Fruit fly (Drosophila melanogaster): Measurements from ENCODE around the gene Rala.

Rala gene

dm6 chrX:3681729-3682482 is 37.5 kb downstream of the Rala start (continued):
- TF ChIP-seq CG10147 (GFP tag; optimal IDR thresholded peaks at IDR 0.05) (no peak), Pdp1 (GFP tag; optimal IDR thresholded peaks at IDR 0.05) (peak in 1 of 2 experiments; percentile 18), Drgx (GFP tag; IDR thresholded peaks at IDR 0.05) (peak; percentile 93), gcm (GFP tag; optimal IDR thresholded peaks at IDR 0.05) (peak; percentile 91), pho (GFP tag; optimal IDR thresholded peaks at IDR 0.05) (no peak), CG17385 (GFP tag; optimal IDR thresholded peaks at IDR 0.05) (peak; percentile 14), az2 (GFP tag; optimal IDR thresholded peaks at IDR 0.05) (peak; percentile 27), BEAF-32 (GFP tag; optimal IDR thresholded peaks at IDR 0.05) (no peak), Sox102F (GFP tag; optimal IDR thresholded peaks at IDR 0.05) (peak; percentile 60), CG6254 (GFP tag; optimal IDR thresholded peaks at IDR 0.05) (peak; percentile 17), CG18599 (GFP tag; optimal IDR thresholded peaks at IDR 0.05) (no peak), CG14965 (GFP tag; optimal IDR thresholded peaks at IDR 0.05; ENCODE audit: borderline replicate concordance) (no peak), CG4360 (GFP tag; IDR thresholded peaks at IDR 0.05) (0 out of 2 replicates have a peak, but pooled peaks have one; percentile 18), CG2712 (tag; optimal IDR thresholded peaks at IDR 0.05) (peak; percentile 34), unpg (GFP tag; optimal IDR thresholded peaks at IDR 0.05) (peak; percentile 42), p53 (GFP tag; optimal IDR thresholded peaks at IDR 0.05) (peak; percentile 81), zen2 (GFP tag; IDR thresholded peaks at IDR 0.05; ENCODE audit: partially characterized antibody) (no peak), trem (tag; optimal IDR thresholded peaks at IDR 0.05) (peak; percentile 21), row (GFP tag; IDR thresholded peaks at IDR 0.05) (peak; percentile 30; the same call in 1 of the 3 replicates), dmrt11E (tag; optimal IDR thresholded peaks at IDR 0.05) (peak; percentile 5), CG31441 (GFP tag; IDR thresholded peaks at IDR 0.05) (peak; percentile 68)

dm6 chrX:3680703-3681270 is 38.6 kb downstream of the Rala start:
- peak; percentile 0 for TF ChIP-seq ATbp (GFP tag; optimal IDR thresholded peaks at IDR 0.05)
- no peak for TF ChIP-seq caup (GFP tag; optimal IDR thresholded peaks at IDR 0.05; ENCODE audit: severe bottlenecking)
- TF ChIP-seq CG30431 (GFP tag; optimal IDR thresholded peaks at IDR 0.05): no peak
- TF ChIP-seq gem (tag; optimal IDR thresholded peaks at IDR 0.05): peak; percentile 5
- peak; percentile 47 for TF ChIP-seq Drgx (GFP tag; IDR thresholded peaks at IDR 0.05)
- no peak for TF ChIP-seq ewg (GFP tag; optimal IDR thresholded peaks at IDR 0.05)
- TF ChIP-seq mam (GFP tag; optimal IDR thresholded peaks at IDR 0.05): no peak
- no peak for TF ChIP-seq CG7271 (tag; optimal IDR thresholded peaks at IDR 0.05)
- TF ChIP-seq lbe (GFP tag; optimal IDR thresholded peaks at IDR 0.05): peak; percentile 31
- no peak for TF ChIP-seq btn (GFP tag; optimal IDR thresholded peaks at IDR 0.05)
- TF ChIP-seq nom (GFP tag; optimal IDR thresholded peaks at IDR 0.05): peak; percentile 61
- no peak for TF ChIP-seq Oli (tag; optimal IDR thresholded peaks at IDR 0.05)
- TF ChIP-seq Eip74EF (GFP tag; optimal IDR thresholded peaks at IDR 0.05): no peak
- peak; percentile 79 for TF ChIP-seq D19A (tag; optimal IDR thresholded peaks at IDR 0.05)
- no peak for TF ChIP-seq B-H1 (GFP tag; IDR thresholded peaks at IDR 0.05)
- TF ChIP-seq bcd (GFP tag; optimal IDR thresholded peaks at IDR 0.05): no peak
- TF ChIP-seq CG34422 (GFP tag; IDR thresholded peaks at IDR 0.05): no peak
- no peak for TF ChIP-seq CG1647 (GFP tag; optimal IDR thresholded peaks at IDR 0.05)
- TF ChIP-seq bsh (GFP tag; optimal IDR thresholded peaks at IDR 0.05): peak in 1 of 2 experiments; percentile 64
- TF ChIP-seq NC2α (GFP tag; optimal IDR thresholded peaks at IDR 0.05): no peak
- TF ChIP-seq CG7372 (GFP tag; IDR thresholded peaks at IDR 0.05): no peak
- peak; percentile 34 for TF ChIP-seq sens (GFP tag)
